Worm (Caenorhabditis elegans) whole organism, early embryonic: ENCODE measurements around the gene R10E8.8.
"Not testable (repeated sequence)": the region's sequence is repeated elsewhere in the genome, so short reads cannot be mapped to it uniquely, and the experiment has no call there.

Experiments
- B0310.2 ChIP-seq: sonication (generic microtip); optimal IDR thresholded peaks from 2 replicates; lab custom pipeline; 2016; ENCODE audit warnings: mild to moderate bottlenecking, missing genetic modification characterization, missing compliant biosample characterization
- F13C5.2 ChIP-seq: sonication (generic microtip); optimal IDR thresholded peaks from 2 replicates; lab custom pipeline; 2017; ENCODE audit warnings: mild to moderate bottlenecking, missing genetic modification characterization, inconsistent platforms, missing compliant biosample characterization
- aly-1 ChIP-seq: sonication (generic microtip); optimal IDR thresholded peaks from 2 replicates; lab custom pipeline; 2016; ENCODE audit warnings: missing genetic modification characterization, missing compliant biosample characterization
- ama-1 ChIP-seq: fragments of 150-350 bp; optimal IDR thresholded peaks from 2 replicates; lab custom pipeline; 2014
- ceh-13 ChIP-seq: fragments of 200-800 bp; sonication (Bioruptor generic); optimal IDR thresholded peaks from 2 replicates; lab custom pipeline; 2018; ENCODE audit warnings: mild to moderate bottlenecking, missing genetic modification characterization, missing compliant biosample characterization
- ceh-36 ChIP-seq: sonication (generic microtip); optimal IDR thresholded peaks from 2 replicates; lab custom pipeline; 2016; ENCODE audit warnings: missing genetic modification characterization, inconsistent platforms, missing compliant biosample characterization
- ets-7 ChIP-seq: sonication (generic microtip); optimal IDR thresholded peaks from 2 replicates; lab custom pipeline; 2016; ENCODE audit warnings: missing genotype, missing genetic modification characterization, missing compliant biosample characterization
- flt-1 ChIP-seq: fragments of 200-800 bp; sonication (Bioruptor generic); IDR thresholded peaks from 2 replicates; pipeline ENCODE4 v1.3.6; 2022; ENCODE audit warnings: missing genetic modification characterization, missing compliant biosample characterization
- hmbx-1 ChIP-seq: sonication (generic microtip); optimal IDR thresholded peaks from 2 replicates; lab custom pipeline; 2016; ENCODE audit warnings: mild to moderate bottlenecking, missing genetic modification characterization, missing compliant biosample characterization
- hmg-4 ChIP-seq: fragments of 200-800 bp; sonication (Bioruptor generic); optimal IDR thresholded peaks from 2 replicates; lab custom pipeline; 2018; ENCODE audit warnings: mild to moderate bottlenecking, missing genetic modification characterization, missing compliant biosample characterization
- hnd-1 ChIP-seq: sonication (generic microtip); optimal IDR thresholded peaks from 2 replicates; lab custom pipeline; 2016; ENCODE audit warnings: missing genetic modification characterization, missing compliant biosample characterization
- pes-1 ChIP-seq: fragments of 200-800 bp; sonication (Bioruptor generic); IDR thresholded peaks from 2 replicates; pipeline ENCODE4 v1.3.6; 2022; ENCODE audit warnings: missing genetic modification reagents, missing genetic modification characterization, missing compliant biosample characterization
- scrt-1 ChIP-seq: fragments of 200-800 bp; sonication (Bioruptor generic); IDR thresholded peaks from 2 replicates; pipeline ENCODE4 v1.3.6; 2022; ENCODE audit warnings: missing genetic modification characterization, missing compliant biosample characterization
- sea-1 ChIP-seq: fragments of 200-800 bp; sonication (Bioruptor generic); conservative IDR thresholded peaks from 2 replicates; pipeline ENCODE4 v1.3.6; 2022; ENCODE audit warnings: missing genetic modification characterization, missing compliant biosample characterization
- tbx-11 ChIP-seq: fragments of 200-800 bp; sonication (Bioruptor generic); IDR thresholded peaks from 2 replicates; pipeline ENCODE4 v1.3.6; 2022; ENCODE audit warnings: missing genetic modification characterization, missing compliant biosample characterization
- tbx-37 ChIP-seq: fragments of 200-800 bp; sonication (Bioruptor generic); conservative IDR thresholded peaks from 2 replicates; pipeline ENCODE4 v1.3.6; 2022; ENCODE audit warnings: missing genetic modification reagents, missing genetic modification characterization, missing compliant biosample characterization
- tra-4 ChIP-seq: sonication (generic microtip); optimal IDR thresholded peaks from 2 replicates; lab custom pipeline; 2017; ENCODE audit warnings: missing genetic modification characterization, missing compliant biosample characterization

The R10E8.8 gene

ce11 chrV:18236714-18237288 lies 4.7 kb downstream of the R10E8.8 start, which contains the start of gene R10E8.3:
Gene R10E8.3, minus strand, starts transcription at chrV:18236764.
- TF ChIP-seq F13C5.2 (tag; lab: Kevin White, UChicago), result no peak
- no peak for TF ChIP-seq tra-4 (tag; lab: Kevin White, UChicago)
- TF ChIP-seq flt-1 (GFP tag; lab: Robert Waterston, UW), result no peak
- no peak for TF ChIP-seq scrt-1 (GFP tag; lab: Robert Waterston, UW)
- no peak for TF ChIP-seq ceh-36 (tag; lab: Kevin White, UChicago)
- no peak for TF ChIP-seq hnd-1 (tag; lab: Kevin White, UChicago)
- no peak for TF ChIP-seq ceh-13 (GFP tag; lab: Kevin White, UChicago)
- no peak for TF ChIP-seq hmg-4 (GFP tag; lab: Kevin White, UChicago)
- TF ChIP-seq hmbx-1 (tag; lab: Kevin White, UChicago), result no peak
- no peak for TF ChIP-seq B0310.2 (tag; lab: Kevin White, UChicago)
- TF ChIP-seq ets-7 (tag; lab: Kevin White, UChicago), result no peak
- no peak for TF ChIP-seq tbx-37
- no peak for TF ChIP-seq pes-1 (GFP tag; lab: Robert Waterston, UW)
- no peak for TF ChIP-seq ama-1
- no peak for TF ChIP-seq tbx-11 (GFP tag; lab: Robert Waterston, UW)
- no peak for TF ChIP-seq aly-1 (tag; lab: Kevin White, UChicago)
- no peak for TF ChIP-seq sea-1

ce11 chrV:18235808-18236207 lies 5.7 kb downstream of the R10E8.8 start:
- no peak for TF ChIP-seq F13C5.2 (tag; lab: Kevin White, UChicago)
- no peak for TF ChIP-seq tra-4 (tag; lab: Kevin White, UChicago)
- TF ChIP-seq flt-1 (GFP tag; lab: Robert Waterston, UW), result no peak
- no peak for TF ChIP-seq pes-1 (GFP tag; lab: Robert Waterston, UW)
- no peak for TF ChIP-seq hnd-1 (tag; lab: Kevin White, UChicago)
- TF ChIP-seq ceh-36 (tag; lab: Kevin White, UChicago), result no peak
- TF ChIP-seq ama-1, result no peak
- TF ChIP-seq ceh-13 (GFP tag; lab: Kevin White, UChicago), result no peak
- no peak for TF ChIP-seq tbx-11 (GFP tag; lab: Robert Waterston, UW)
- no peak for TF ChIP-seq ets-7 (tag; lab: Kevin White, UChicago)
- TF ChIP-seq hmg-4 (GFP tag; lab: Kevin White, UChicago), result no peak
- TF ChIP-seq sea-1, result no peak
- TF ChIP-seq hmbx-1 (tag; lab: Kevin White, UChicago), result no peak
- TF ChIP-seq aly-1 (tag; lab: Kevin White, UChicago), result no peak
- TF ChIP-seq scrt-1 (GFP tag; lab: Robert Waterston, UW), result no peak
- no peak for TF ChIP-seq B0310.2 (tag; lab: Kevin White, UChicago)
- TF ChIP-seq tbx-37, result no peak

ce11 chrV:18224353-18224752 lies 17.1 kb downstream of the R10E8.8 start, which contains the start of gene F16H6.10:
Gene F16H6.10, minus strand, starts transcription at chrV:18224453.
- no peak for TF ChIP-seq scrt-1 (GFP tag; lab: Robert Waterston, UW)
- TF ChIP-seq F13C5.2 (tag; lab: Kevin White, UChicago), result no peak
- TF ChIP-seq aly-1 (tag; lab: Kevin White, UChicago), result no peak
- TF ChIP-seq tra-4 (tag; lab: Kevin White, UChicago), result no peak
- no peak for TF ChIP-seq hmbx-1 (tag; lab: Kevin White, UChicago)
- no peak for TF ChIP-seq ceh-13 (GFP tag; lab: Kevin White, UChicago)
- no peak for TF ChIP-seq ama-1
- no peak for TF ChIP-seq hnd-1 (tag; lab: Kevin White, UChicago)
- TF ChIP-seq B0310.2 (tag; lab: Kevin White, UChicago), result no peak

- TF ChIP-seq hnd-1 (tag; lab: Kevin White, UChicago); scrt-1 (GFP tag; lab: Robert Waterston, UW); tbx-11 (GFP tag; lab: Robert Waterston, UW): not testable (repeated sequence)
Measured at ce11 chrV:18216784-18217183, 24.7 kb downstream of the R10E8.8 start, which contains the start of gene F16H6.9. Gene F16H6.9, plus strand, starts transcription at chrV:18217084.

ce11 chrV:18216175-18216574 lies 25.3 kb downstream of the R10E8.8 start, which contains the start of gene F16H6.8:
Gene F16H6.8, minus strand, starts transcription at chrV:18216275.
- not testable (repeated sequence) for TF ChIP-seq ceh-13 (GFP tag; lab: Kevin White, UChicago); pes-1 (GFP tag; lab: Robert Waterston, UW); B0310.2 (tag; lab: Kevin White, UChicago)

- TF ChIP-seq tbx-37 (no peak), hmg-4 (GFP tag; lab: Kevin White, UChicago) (no peak), ceh-36 (tag; lab: Kevin White, UChicago) (no peak), hmbx-1 (tag; lab: Kevin White, UChicago) (no peak), ama-1 (no peak), scrt-1 (GFP tag; lab: Robert Waterston, UW) (no peak), ceh-13 (GFP tag; lab: Kevin White, UChicago) (no peak), hnd-1 (tag; lab: Kevin White, UChicago) (no peak), tra-4 (tag; lab: Kevin White, UChicago) (no peak), aly-1 (tag; lab: Kevin White, UChicago) (no peak)
Measured at ce11 chrV:18212848-18213247, 28.6 kb downstream of the R10E8.8 start.

ce11 chrV:18209071-18209470 lies 32.4 kb downstream of the R10E8.8 start, which contains the start of gene F16H6.7:
Gene F16H6.7, minus strand, starts transcription at chrV:18209171.
- TF ChIP-seq tbx-37 (no peak), flt-1 (GFP tag; lab: Robert Waterston, UW) (no peak), tra-4 (tag; lab: Kevin White, UChicago) (no peak), ets-7 (tag; lab: Kevin White, UChicago) (no peak), ceh-13 (GFP tag; lab: Kevin White, UChicago) (no peak), F13C5.2 (tag; lab: Kevin White, UChicago) (no peak), hmg-4 (GFP tag; lab: Kevin White, UChicago) (no peak), scrt-1 (GFP tag; lab: Robert Waterston, UW) (no peak), hmbx-1 (tag; lab: Kevin White, UChicago) (no peak), sea-1 (no peak), tbx-11 (GFP tag; lab: Robert Waterston, UW) (no peak), B0310.2 (tag; lab: Kevin White, UChicago) (no peak), pes-1 (GFP tag; lab: Robert Waterston, UW) (no peak), aly-1 (tag; lab: Kevin White, UChicago) (no peak), ceh-36 (tag; lab: Kevin White, UChicago) (no peak), hnd-1 (tag; lab: Kevin White, UChicago) (no peak)
